Fruit fly (Drosophila melanogaster): Measurements from ENCODE around the gene up.

The up gene

DNA sequence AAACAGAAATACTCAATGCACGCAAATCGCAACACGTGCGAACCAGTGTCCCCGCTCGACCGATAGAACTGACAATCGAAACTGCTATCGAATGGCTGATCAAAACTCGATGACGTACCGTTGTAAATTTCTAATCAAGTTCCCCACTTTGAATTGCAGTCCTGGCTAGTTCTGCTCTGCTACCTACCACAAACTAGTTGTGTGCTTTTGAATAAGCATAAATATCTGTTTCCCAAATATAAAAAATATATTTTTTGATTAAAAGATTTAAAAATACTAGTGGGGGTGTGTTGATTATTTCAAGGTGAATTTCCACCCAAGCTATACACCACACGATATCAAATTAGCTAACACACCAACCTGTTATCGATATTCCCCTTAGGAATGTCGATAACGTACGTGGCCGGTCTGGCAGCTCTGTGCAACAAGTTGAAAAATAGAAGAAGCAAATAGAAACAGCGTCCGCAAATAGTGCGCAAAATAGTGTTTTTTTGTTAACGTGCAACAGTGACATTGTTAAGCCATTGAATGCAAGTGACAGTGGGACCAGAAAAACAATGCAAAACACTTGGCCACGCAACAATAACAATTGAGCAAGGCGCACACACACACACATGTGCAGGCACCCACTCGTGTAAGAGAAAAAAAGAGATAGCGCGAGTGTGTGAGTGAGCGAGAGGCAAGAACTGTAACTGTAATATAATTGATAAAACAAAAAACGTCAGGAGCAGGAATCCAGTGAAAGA is 22.1 kb upstream of the up start, which contains the start of the genes CG2691 and NFAT (continued):
- TF ChIP-seq fd102C (GFP tag; optimal IDR thresholded peaks at IDR 0.05) (no peak), CG33213 (GFP tag; optimal IDR thresholded peaks at IDR 0.05) (peak; percentile 8), HLH4C (GFP tag; IDR thresholded peaks at IDR 0.05; ENCODE audit: partially characterized antibody) (peak; percentile 85), Taf1 (GFP tag; IDR thresholded peaks at IDR 0.05) (no peak), al (GFP tag; IDR thresholded peaks at IDR 0.05) (no peak), CG12769 (tag; optimal IDR thresholded peaks at IDR 0.05) (peak; percentile 8), gt (GFP tag; IDR thresholded peaks at IDR 0.05) (no peak), Adf1 (GFP tag; IDR thresholded peaks at IDR 0.05) (no peak), Deaf1 (tag; optimal IDR thresholded peaks at IDR 0.05) (peak; percentile 8), bcd (GFP tag; optimal IDR thresholded peaks at IDR 0.05) (no peak), CG7928 (GFP tag; optimal IDR thresholded peaks at IDR 0.05) (no peak), NC2α (GFP tag; optimal IDR thresholded peaks at IDR 0.05) (no peak), pros (GFP tag; optimal IDR thresholded peaks at IDR 0.05) (no peak), ttk (GFP tag; IDR thresholded peaks at IDR 0.05) (no peak), HLHmδ (GFP tag; optimal IDR thresholded peaks at IDR 0.05) (no peak), CG1832 (GFP tag; optimal IDR thresholded peaks at IDR 0.05) (peak; percentile 83), crp (GFP tag; optimal IDR thresholded peaks at IDR 0.05) (no peak), HmgZ (tag; optimal IDR thresholded peaks at IDR 0.05) (no peak), CG12942 (GFP tag; optimal IDR thresholded peaks at IDR 0.05) (no peak), dan (GFP tag; IDR thresholded peaks at IDR 0.05) (no peak), BEAF-32 (GFP tag; optimal IDR thresholded peaks at IDR 0.05) (peak; percentile 74), gsb-n (tag; optimal IDR thresholded peaks at IDR 0.05) (no peak), mirr (GFP tag; optimal IDR thresholded peaks at IDR 0.05) (no peak), NC2β (GFP tag; optimal IDR thresholded peaks at IDR 0.05) (peak; percentile 5), CG8089 (GFP tag; optimal IDR thresholded peaks at IDR 0.05) (no peak), tup (GFP tag; optimal IDR thresholded peaks at IDR 0.05) (no peak), pzg (GFP tag; optimal IDR thresholded peaks at IDR 0.05) (peak; percentile 87), CG2120 (GFP tag; optimal IDR thresholded peaks at IDR 0.05) (no peak), CG17802 (tag; optimal IDR thresholded peaks at IDR 0.05) (no peak), CG9797 (GFP tag; optimal IDR thresholded peaks at IDR 0.05) (peak; percentile 36), CTCF (GFP tag; optimal IDR thresholded peaks at IDR 0.05) (peak; percentile 49), CG15479 (GFP tag; optimal IDR thresholded peaks at IDR 0.05) (peak; percentile 69), jing (GFP tag; optimal IDR thresholded peaks at IDR 0.05) (no peak), zen (tag; optimal IDR thresholded peaks at IDR 0.05) (no peak), nmo (GFP tag; optimal IDR thresholded peaks at IDR 0.05) (peak; percentile 19), CG17612 (GFP tag; IDR thresholded peaks at IDR 0.05) (no peak), CG13296 (GFP tag; optimal IDR thresholded peaks at IDR 0.05) (no peak), eve (GFP tag; optimal IDR thresholded peaks at IDR 0.05) (no peak), CG30020 (tag; optimal IDR thresholded peaks at IDR 0.05) (peak; percentile 0), CG11560 (tag; IDR thresholded peaks at IDR 0.05) (peak; percentile 95), Nf-YC (tag; optimal IDR thresholded peaks at IDR 0.05) (peak; percentile 33), lov (optimal IDR thresholded peaks at IDR 0.05) (no peak), lov (GFP tag; IDR thresholded peaks at IDR 0.05) (no peak), Scr (GFP tag; IDR thresholded peaks at IDR 0.05; ENCODE audit: partially characterized antibody) (peak; percentile 65), vnd (GFP tag; IDR thresholded peaks at IDR 0.05; ENCODE audit: partially characterized antibody) (peak; percentile 54; the same call in 1 of the 3 replicates), bsh (GFP tag; optimal IDR thresholded peaks at IDR 0.05) (peak in 1 of 2 experiments; percentile 40), kah (GFP tag; optimal IDR thresholded peaks at IDR 0.05) (peak; percentile 51), Med (GFP tag) (peak; percentile 73), CG16863 (GFP tag; optimal IDR thresholded peaks at IDR 0.05) (no peak), CG14860 (GFP tag; IDR thresholded peaks at IDR 0.05; ENCODE audit: partially characterized antibody) (peak; percentile 61; the same call in 2 of the 3 replicates)
